Worm (Caenorhabditis elegans): ENCODE measurements around the gene ulp-1.

ulp-1 gene

ce11 chrIII:5141935-5142334, 27.7 kb downstream of the ulp-1 start (continued):
- TF ChIP-seq pax-3 (tag; optimal IDR thresholded peaks at IDR 0.05), result no peak
- no peak for TF ChIP-seq efl-1 (optimal IDR thresholded peaks at IDR 0.05)
- TF ChIP-seq efl-1 (GFP tag; optimal IDR thresholded peaks at IDR 0.05 in 1 of 2), result peak in 1 of 2 experiments; percentile 53
- TF ChIP-seq unc-130 (tag; optimal IDR thresholded peaks at IDR 0.05), result peak; percentile 63
- TF ChIP-seq lsy-2 (tag; optimal IDR thresholded peaks at IDR 0.05), result no peak
- no peak for TF ChIP-seq tlp-1 (tag; optimal IDR thresholded peaks at IDR 0.05)
- TF ChIP-seq vab-15 (tag; optimal IDR thresholded peaks at IDR 0.05), result no peak
- TF ChIP-seq snu-23 (GFP tag; optimal IDR thresholded peaks at IDR 0.05), result peak; percentile 8
- TF ChIP-seq alr-1 (tag; optimal IDR thresholded peaks at IDR 0.05; ENCODE audit: borderline replicate concordance), result no peak
- no peak for TF ChIP-seq mef-2 (tag; optimal IDR thresholded peaks at IDR 0.05)
- TF ChIP-seq F16B12.6 (tag; optimal IDR thresholded peaks at IDR 0.05), result no peak
- no peak for TF ChIP-seq C34B4.2 (tag; optimal IDR thresholded peaks at IDR 0.05)
- TF ChIP-seq dpl-1 (GFP tag; optimal IDR thresholded peaks at IDR 0.05), result no peak
- no peak for TF ChIP-seq zag-1 (tag; optimal IDR thresholded peaks at IDR 0.05)
- peak; percentile 85 for TF ChIP-seq nhr-85 (tag)
- TF ChIP-seq zip-4 (GFP tag; optimal IDR thresholded peaks at IDR 0.05), result no peak
- TF ChIP-seq elt-3 (tag; optimal IDR thresholded peaks at IDR 0.05), result peak in 1 of 6 experiments; percentile 28
- TF ChIP-seq ets-5 (GFP tag; IDR thresholded peaks at IDR 0.05), result no peak
- no peak for TF ChIP-seq hpl-2 (GFP tag; optimal IDR thresholded peaks at IDR 0.05)
- no peak for TF ChIP-seq efl-3 (GFP tag; optimal IDR thresholded peaks at IDR 0.05)
- TF ChIP-seq nhr-90 (tag; optimal IDR thresholded peaks at IDR 0.05; ENCODE audit: poor library complexity), result peak; percentile 11

ce11 chrIII:5140559-5140958, 29.0 kb downstream of the ulp-1 start:
- peak; percentile 27 for TF ChIP-seq nhr-71 (tag; optimal IDR thresholded peaks at IDR 0.05)
- no peak for TF ChIP-seq fkh-8 (tag; optimal IDR thresholded peaks at IDR 0.05)
- TF ChIP-seq snu-23 (GFP tag; optimal IDR thresholded peaks at IDR 0.05), result peak; percentile 5
- TF ChIP-seq lin-14 (GFP tag; optimal IDR thresholded peaks at IDR 0.05), result peak; percentile 65
- no peak for TF ChIP-seq sox-4 (tag; optimal IDR thresholded peaks at IDR 0.05)
- no peak for TF ChIP-seq unc-98 (GFP tag; IDR thresholded peaks at IDR 0.05)
- peak; percentile 96 for TF ChIP-seq tbx-2 (tag; optimal IDR thresholded peaks at IDR 0.05)
- peak; percentile 41 for TF ChIP-seq rnt-1 (tag; optimal IDR thresholded peaks at IDR 0.05)
- TF ChIP-seq fkh-4 (tag; optimal IDR thresholded peaks at IDR 0.05; ENCODE audit: borderline replicate concordance), result no peak
- peak; percentile 40 to 73 for TF ChIP-seq lsy-2 (tag; optimal IDR thresholded peaks at IDR 0.05)
- TF ChIP-seq nhr-85 (tag), result no peak
- no peak for TF ChIP-seq efl-1 (optimal IDR thresholded peaks at IDR 0.05)
- TF ChIP-seq efl-1 (GFP tag; optimal IDR thresholded peaks at IDR 0.05 in 1 of 2), result peak in 1 of 2 experiments; percentile 74
- peak in 1 of 2 experiments; percentile 1 for TF ChIP-seq mdl-1 (tag; optimal IDR thresholded peaks at IDR 0.05)
- TF ChIP-seq elt-2 (tag; optimal IDR thresholded peaks at IDR 0.05), result peak; percentile 29

ce11 chrIII:5139768-5140167, 29.8 kb downstream of the ulp-1 start:
- TF ChIP-seq C16A3.4 (tag; optimal IDR thresholded peaks at IDR 0.05) (no peak), ces-1 (GFP tag; optimal IDR thresholded peaks at IDR 0.05) (no peak), ztf-11 (tag; optimal IDR thresholded peaks at IDR 0.05) (no peak), unc-86 (tag; optimal IDR thresholded peaks at IDR 0.05) (no peak), tbx-2 (tag; optimal IDR thresholded peaks at IDR 0.05) (peak; percentile 15)

ce11 chrIII:5138940-5139533, 30.6 kb downstream of the ulp-1 start:
- TF ChIP-seq ceh-63 (GFP tag; optimal IDR thresholded peaks at IDR 0.05), result no peak
- no peak for TF ChIP-seq efl-1 (optimal IDR thresholded peaks at IDR 0.05)
- peak in 1 of 2 experiments; percentile 8 for TF ChIP-seq efl-1 (GFP tag; optimal IDR thresholded peaks at IDR 0.05 in 1 of 2)

Measured in whole organism, L1 larva.